Fruit fly (Drosophila melanogaster) Kc167 (cell line): ENCODE data around the gene Sry-beta.

ENCODE experiments used
- Myc ChIP-seq: fragments of >200 bp; optimal IDR thresholded peaks from 2 replicates; lab custom pipeline; 2017; ENCODE audit warnings: missing external identifiers
- Sin3A ChIP-seq: fragments of >200 bp; optimal IDR thresholded peaks from 2 replicates; lab custom pipeline; 2018; ENCODE audit warnings: missing external identifiers
- h ChIP-seq: fragments of >200 bp; optimal IDR thresholded peaks from 3 replicates; lab custom pipeline; 2018; ENCODE audit warnings: missing external identifiers
- insv ChIP-seq: fragments of >200 bp; optimal IDR thresholded peaks from 3 replicates; lab custom pipeline; 2018; ENCODE audit warnings: missing external identifiers
- psq ChIP-seq: fragments of >200 bp; optimal IDR thresholded peaks from 2 replicates; lab custom pipeline; 2017; ENCODE audit warnings: missing external identifiers
- ttk ChIP-seq: sonication (Bioruptor generic); optimal IDR thresholded peaks from 2 replicates; lab custom pipeline; 2017; ENCODE audit warnings: missing external identifiers

Sry-beta gene

dm6 chr3R:30060451-30061153 lies 21.1 kb downstream of the Sry-beta start:
- TF ChIP-seq Sin3A (lab: Kevin White, UChicago): no peak
- no peak for TF ChIP-seq ttk (lab: Kevin White, UChicago)
- no peak for TF ChIP-seq h (lab: Kevin White, UChicago)

- TF ChIP-seq h (lab: Kevin White, UChicago) (no peak), psq (lab: Kevin White, UChicago) (no peak)
Measured at dm6 chr3R:30061154-30061482, 21.6 kb downstream of the Sry-beta start.

dm6 chr3R:30061980-30062379 lies 22.5 kb downstream of the Sry-beta start:
- TF ChIP-seq h (lab: Kevin White, UChicago) (no peak), insv (lab: Kevin White, UChicago) (no peak), ttk (lab: Kevin White, UChicago) (no peak), psq (lab: Kevin White, UChicago) (no peak), Myc (lab: Kevin White, UChicago) (no peak), Sin3A (lab: Kevin White, UChicago) (no peak)

- TF ChIP-seq h (lab: Kevin White, UChicago) (no peak), Myc (lab: Kevin White, UChicago) (no peak), psq (lab: Kevin White, UChicago) (no peak), ttk (lab: Kevin White, UChicago) (no peak), Sin3A (lab: Kevin White, UChicago) (no peak), insv (lab: Kevin White, UChicago) (no peak)
Measured at dm6 chr3R:30062543-30062942, 23.0 kb downstream of the Sry-beta start.

dm6 chr3R:30063704-30064103 lies 24.2 kb downstream of the Sry-beta start:
- TF ChIP-seq Sin3A (lab: Kevin White, UChicago) (no peak), insv (lab: Kevin White, UChicago) (no peak), psq (lab: Kevin White, UChicago) (no peak), ttk (lab: Kevin White, UChicago) (no peak), Myc (lab: Kevin White, UChicago) (no peak), h (lab: Kevin White, UChicago) (no peak)

dm6 chr3R:30066004-30066403 lies 26.5 kb downstream of the Sry-beta start:
- no peak for TF ChIP-seq Sin3A (lab: Kevin White, UChicago)
- TF ChIP-seq ttk (lab: Kevin White, UChicago): no peak
- no peak for TF ChIP-seq Myc (lab: Kevin White, UChicago)
- TF ChIP-seq insv (lab: Kevin White, UChicago): no peak
- TF ChIP-seq h (lab: Kevin White, UChicago): no peak
- no peak for TF ChIP-seq psq (lab: Kevin White, UChicago)

dm6 chr3R:30070198-30070597 lies 30.7 kb downstream of the Sry-beta start:
- TF ChIP-seq insv (lab: Kevin White, UChicago) (no peak), h (lab: Kevin White, UChicago) (no peak), Sin3A (lab: Kevin White, UChicago) (no peak), psq (lab: Kevin White, UChicago) (no peak), Myc (lab: Kevin White, UChicago) (no peak), ttk (lab: Kevin White, UChicago) (no peak)

dm6 chr3R:30071827-30072226 lies 32.3 kb downstream of the Sry-beta start:
- no peak for TF ChIP-seq insv (lab: Kevin White, UChicago)
- no peak for TF ChIP-seq ttk (lab: Kevin White, UChicago)
- TF ChIP-seq h (lab: Kevin White, UChicago): no peak
- no peak for TF ChIP-seq psq (lab: Kevin White, UChicago)
- TF ChIP-seq Sin3A (lab: Kevin White, UChicago): no peak
- TF ChIP-seq Myc (lab: Kevin White, UChicago): no peak

- TF ChIP-seq insv (lab: Kevin White, UChicago) (no peak), h (lab: Kevin White, UChicago) (no peak), Sin3A (lab: Kevin White, UChicago) (no peak), psq (lab: Kevin White, UChicago) (no peak), ttk (lab: Kevin White, UChicago) (no peak), Myc (lab: Kevin White, UChicago) (no peak)
Measured at dm6 chr3R:30076088-30076487, 36.6 kb downstream of the Sry-beta start.

dm6 chr3R:30083215-30083614 lies 43.7 kb downstream of the Sry-beta start:
- TF ChIP-seq Myc (lab: Kevin White, UChicago) (no peak), ttk (lab: Kevin White, UChicago) (no peak), insv (lab: Kevin White, UChicago) (no peak), psq (lab: Kevin White, UChicago) (no peak), Sin3A (lab: Kevin White, UChicago) (no peak), h (lab: Kevin White, UChicago) (no peak)

- TF ChIP-seq h (lab: Kevin White, UChicago) (no peak), insv (lab: Kevin White, UChicago) (no peak), ttk (lab: Kevin White, UChicago) (no peak), Myc (lab: Kevin White, UChicago) (no peak), psq (lab: Kevin White, UChicago) (no peak), Sin3A (lab: Kevin White, UChicago) (no peak)
Measured at dm6 chr3R:30084137-30084536, 44.6 kb downstream of the Sry-beta start.
